Worm (Caenorhabditis elegans) whole organism, young adult: ENCODE data around the gene chil-5.

Experiments used
- F37B4.10 ChIP-seq: fragments of 200-800 bp; sonication (Bioruptor generic); IDR thresholded peaks from 2 replicates; pipeline ENCODE4 v1.3.6; 2022; ENCODE audit warnings: missing genetic modification characterization, missing compliant biosample characterization
- F57C9.4 ChIP-seq: sonication (generic microtip); optimal IDR thresholded peaks from 2 replicates; lab custom pipeline; 2017; ENCODE audit warnings: mild to moderate bottlenecking, missing genetic modification characterization, missing compliant biosample characterization
- aptf-2 ChIP-seq: fragments of 200-800 bp; sonication (Bioruptor generic); conservative IDR thresholded peaks from 2 replicates; pipeline ENCODE4 v1.3.6; 2022; ENCODE audit warnings: missing genetic modification reagents, missing genetic modification characterization, missing compliant biosample characterization
- atf-7 ChIP-seq: sonication (generic microtip); optimal IDR thresholded peaks from 2 replicates; lab custom pipeline; 2017; ENCODE audit warnings: mild to moderate bottlenecking, missing genetic modification characterization, missing compliant biosample characterization
- cebp-1 ChIP-seq, 2 experiments: fragments of 200-800 bp in 1 of 2; sonication (Bioruptor generic) in 1 of 2; sonication (generic microtip) in 1 of 2; IDR thresholded peaks in 1 of 2; optimal IDR thresholded peaks in 1 of 2; 2 replicates each; pipeline versions ENCODE4 v1.3.6 to Lab custom; 2017 to 2022; ENCODE audit warnings: missing compliant biosample characterization in 2 of 2, missing genetic modification characterization in 2 of 2, mild to moderate bottlenecking in 1 of 2, missing genetic modification reagents in 1 of 2, moderate library complexity in 1 of 2
- ekl-4 ChIP-seq: fragments of 200-800 bp; sonication (Bioruptor generic); IDR thresholded peaks from 2 replicates; pipeline ENCODE4 v1.3.6; 2022; ENCODE audit warnings: missing genetic modification reagents, missing genetic modification characterization, missing compliant biosample characterization
- hlh-12 ChIP-seq: sonication (generic microtip); optimal IDR thresholded peaks from 2 replicates; lab custom pipeline; 2016; ENCODE audit warnings: missing genetic modification characterization, missing compliant biosample characterization
- lin-40 ChIP-seq: sonication (generic microtip); optimal IDR thresholded peaks from 2 replicates; lab custom pipeline; 2016; ENCODE audit warnings: missing genetic modification characterization, mild to moderate bottlenecking, missing compliant biosample characterization, missing genotype, missing genetic modification reagents
- madf-6 ChIP-seq: fragments of 200-800 bp; sonication (Bioruptor generic); IDR thresholded peaks from 2 replicates; pipeline ENCODE4 v1.3.6; 2022; ENCODE audit warnings: missing genetic modification reagents, missing genetic modification characterization, missing compliant biosample characterization
- mcd-1 ChIP-seq: fragments of 200-800 bp; sonication (Bioruptor generic); IDR thresholded peaks from 2 replicates; pipeline ENCODE4 v1.3.6; 2022; ENCODE audit warnings: missing genetic modification reagents, missing genetic modification characterization, missing compliant biosample characterization
- nfya-1 ChIP-seq: sonication (generic microtip); optimal IDR thresholded peaks from 2 replicates; lab custom pipeline; 2017; ENCODE audit warnings: antibody characterized with exemption, missing compliant biosample characterization, missing genetic modification characterization, borderline replicate concordance; ENCODE audit not compliant: insufficient read depth
- nhr-179 ChIP-seq: sonication (generic microtip); optimal IDR thresholded peaks from 2 replicates; lab custom pipeline; 2016; ENCODE audit warnings: mild to moderate bottlenecking, missing genetic modification characterization, missing compliant biosample characterization
- repo-1 ChIP-seq: sonication (generic microtip); optimal IDR thresholded peaks from 2 replicates; lab custom pipeline; 2017; ENCODE audit warnings: mild to moderate bottlenecking, missing genetic modification characterization, missing compliant biosample characterization

ce11 chrII:9872961-9873360, 13.5 kb upstream of the chil-5 start, which contains the start of gene chil-8:
- TF ChIP-seq madf-6 (GFP tag; lab: Robert Waterston, UW), result no peak
- TF ChIP-seq atf-7 (tag; lab: Kevin White, UChicago), result no peak
- TF ChIP-seq aptf-2 (GFP tag; lab: Robert Waterston, UW), result no peak
- TF ChIP-seq mcd-1 (GFP tag; lab: Robert Waterston, UW), result no peak
- TF ChIP-seq nfya-1, result no peak
- TF ChIP-seq repo-1 (tag; lab: Kevin White, UChicago), result no peak
- TF ChIP-seq lin-40, result no peak
- TF ChIP-seq ekl-4 (GFP tag; lab: Robert Waterston, UW), result no peak
- no peak for TF ChIP-seq F57C9.4
- no peak for TF ChIP-seq F37B4.10 (GFP tag; lab: Robert Waterston, UW)
- TF ChIP-seq hlh-12 (tag; lab: Kevin White, UChicago), result no peak
- no peak for TF ChIP-seq cebp-1 (GFP tag; IDR thresholded peaks at IDR 0.05; lab: Robert Waterston, UW)
- no peak for TF ChIP-seq cebp-1 (tag; optimal IDR thresholded peaks at IDR 0.05; lab: Kevin White, UChicago)
- TF ChIP-seq nhr-179 (tag; lab: Kevin White, UChicago), result no peak
